Worm (Caenorhabditis elegans) whole organism, L4/young adult: Measurements from ENCODE around the gene clic-1.

Experiments
- W03F9.2 ChIP-seq: fragments of 150-350 bp; optimal IDR thresholded peaks from 2 replicates; lab custom pipeline; 2014; ENCODE audit warnings: missing biosample characterization, missing genetic modification characterization
- dao-5 ChIP-seq: sonication (generic microtip); optimal IDR thresholded peaks from 2 replicates; lab custom pipeline; 2016; ENCODE audit warnings: missing genotype, missing genetic modification characterization, moderate library complexity, missing compliant biosample characterization
- him-1 ChIP-seq: sonication (generic microtip); optimal IDR thresholded peaks from 2 replicates; lab custom pipeline; 2016; ENCODE audit warnings: missing genotype, missing genetic modification reagents, missing genetic modification characterization, missing compliant biosample characterization

The clic-1 gene

ce11 chrV:7749708-7750107 lies 15.0 kb upstream of the clic-1 start:
- TF ChIP-seq dao-5 (tag; lab: Kevin White, UChicago) (no peak), him-1 (no peak), W03F9.2 (tag; lab: Kevin White, UChicago) (no peak)

- no peak for TF ChIP-seq dao-5 (tag; lab: Kevin White, UChicago)
- no peak for TF ChIP-seq W03F9.2 (tag; lab: Kevin White, UChicago)
- TF ChIP-seq him-1 = no peak
These were observed 13.4 kb upstream of the clic-1 start for ce11 chrV:7747987-7748607.

- no peak for TF ChIP-seq dao-5 (tag; lab: Kevin White, UChicago)
- TF ChIP-seq W03F9.2 (tag; lab: Kevin White, UChicago) = no peak
- no peak for TF ChIP-seq him-1
These were observed 12.4 kb upstream of the clic-1 start for ce11 chrV:7747132-7747531.

ce11 chrV:7745903-7746302 lies 11.2 kb upstream of the clic-1 start:
- TF ChIP-seq dao-5 (tag; lab: Kevin White, UChicago) (no peak), him-1 (no peak), W03F9.2 (tag; lab: Kevin White, UChicago) (no peak)

- TF ChIP-seq W03F9.2 (tag; lab: Kevin White, UChicago) = no peak
- no peak for TF ChIP-seq dao-5 (tag; lab: Kevin White, UChicago)
- TF ChIP-seq him-1 = no peak
These were observed 10.7 kb upstream of the clic-1 start for ce11 chrV:7745386-7745785.

- TF ChIP-seq him-1 (no peak), dao-5 (tag; lab: Kevin White, UChicago) (no peak), W03F9.2 (tag; lab: Kevin White, UChicago) (no peak)
These were observed 9.4 kb upstream of the clic-1 start for ce11 chrV:7744068-7744467.

ce11 chrV:7742485-7742959 lies 7.8 kb upstream of the clic-1 start, which contains the start of gene fbxl-5:
fbxl-5 (plus strand) TSS chrV:7742909.
- TF ChIP-seq him-1 (no peak), dao-5 (tag; lab: Kevin White, UChicago) (no peak), W03F9.2 (tag; lab: Kevin White, UChicago) (no peak)

- TF ChIP-seq him-1 (no peak), dao-5 (tag; lab: Kevin White, UChicago) (no peak), W03F9.2 (tag; lab: Kevin White, UChicago) (no peak)
These were observed 7.2 kb upstream of the clic-1 start for ce11 chrV:7741918-7742317.

ce11 chrV:7739949-7740348 lies 5.2 kb upstream of the clic-1 start:
- TF ChIP-seq W03F9.2 (tag; lab: Kevin White, UChicago) (no peak), him-1 (no peak), dao-5 (tag; lab: Kevin White, UChicago) (no peak)

- no peak for TF ChIP-seq W03F9.2 (tag; lab: Kevin White, UChicago)
- TF ChIP-seq dao-5 (tag; lab: Kevin White, UChicago) = no peak
- TF ChIP-seq him-1 = no peak
These were observed 3.0 kb upstream of the clic-1 start, which contains the start of gene srr-9 for ce11 chrV:7737710-7738109. srr-9 (plus strand) TSS chrV:7738010.

ce11 chrV:7735319-7735718 lies 608 bp upstream of the clic-1 start, which contains the start of gene srr-10:
srr-10 (plus strand) TSS chrV:7735619.
- no peak for TF ChIP-seq him-1
- no peak for TF ChIP-seq dao-5 (tag; lab: Kevin White, UChicago)
- no peak for TF ChIP-seq W03F9.2 (tag; lab: Kevin White, UChicago)

ce11 chrV:7733240-7733765 lies 1.4 kb downstream of the clic-1 start:
- no peak for TF ChIP-seq him-1
- no peak for TF ChIP-seq dao-5 (tag; lab: Kevin White, UChicago)
- TF ChIP-seq W03F9.2 (tag; lab: Kevin White, UChicago) = no peak

ce11 chrV:7730488-7730887 lies 4.2 kb downstream of the clic-1 start:
- no peak for TF ChIP-seq dao-5 (tag; lab: Kevin White, UChicago)
- TF ChIP-seq W03F9.2 (tag; lab: Kevin White, UChicago) = no peak

- TF ChIP-seq him-1 = no peak
- no peak for TF ChIP-seq W03F9.2 (tag; lab: Kevin White, UChicago)
- no peak for TF ChIP-seq dao-5 (tag; lab: Kevin White, UChicago)
These were observed 6.1 kb downstream of the clic-1 start, which contains the start of gene Y97E10C.1 for ce11 chrV:7728679-7729027. Y97E10C.1 (plus strand) TSS chrV:7728879.
